Fruit fly (Drosophila melanogaster) S2 (cell line): ENCODE data around the gene CG17249.
A peak's percentile ranks its signal among the peaks of the same experiment; 100 is the strongest.

ENCODE experiments used
- CG8478 ChIP-seq: fragments of >200 bp; optimal IDR thresholded peaks from 2 replicates; lab custom pipeline; 2018
- CTCF ChIP-seq, 2 experiments: fragments of >200 bp; optimal IDR thresholded peaks; 2 replicates each; lab custom pipeline; 2018

DNA sequence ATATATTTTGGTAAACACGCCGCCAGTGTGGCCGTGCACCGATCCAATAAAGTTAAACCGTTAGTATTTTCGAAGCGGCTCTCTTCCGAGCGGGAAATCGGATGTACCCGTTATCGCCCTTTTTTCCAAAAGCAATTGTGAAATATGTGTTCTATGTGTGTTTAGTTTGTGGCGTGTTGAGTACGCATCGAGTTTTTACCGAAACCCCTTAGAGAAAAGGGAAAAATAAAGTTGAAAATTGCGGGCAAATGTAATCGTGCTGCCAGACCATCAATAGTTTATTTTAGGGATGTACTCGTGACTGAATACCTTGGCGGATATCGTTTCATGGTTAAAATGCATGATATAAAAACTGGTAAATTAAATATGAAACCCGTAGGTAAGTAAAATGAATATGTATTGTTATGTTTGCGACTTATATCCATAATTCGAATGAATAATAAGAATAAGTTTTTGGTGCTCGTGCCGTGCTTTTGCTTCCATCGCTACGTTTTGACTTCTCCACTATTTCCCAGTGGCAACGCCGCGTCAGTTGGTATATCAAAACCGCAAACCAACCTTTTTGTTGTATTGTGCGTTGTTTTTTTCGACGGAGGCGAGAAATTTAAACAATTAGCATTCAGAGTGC lies 8.0 kb downstream of the CG17249 start, which contains the start of the genes Mettl2 and Bgb:
- TF ChIP-seq CG8478 (lab: Kevin White, UChicago), result no peak
- peak in 1 of 2 experiments; percentile 13 for TF ChIP-seq CTCF (optimal IDR thresholded peaks at IDR 0.05; lab: Kevin White, UChicago)
